Worm (Caenorhabditis elegans) whole organism, mixed stage, embryonic: ENCODE data around the gene mnk-1.

Experiments
- M03D4.4 ChIP-seq: sonication (generic microtip); optimal IDR thresholded peaks from 2 replicates; lab custom pipeline; 2017; ENCODE audit warnings: mild to moderate bottlenecking, missing genetic modification characterization, missing compliant biosample characterization
- bed-3 ChIP-seq: fragments of 200-800 bp; sonication (Bioruptor generic); optimal IDR thresholded peaks from 3 replicates; lab custom pipeline; 2018; ENCODE audit warnings: mild to moderate bottlenecking, missing genetic modification characterization, moderate library complexity, missing compliant biosample characterization
- blmp-1 ChIP-seq: fragments of 150-350 bp; optimal IDR thresholded peaks from 2 replicates; lab custom pipeline; 2014; ENCODE audit warnings: missing biosample characterization, missing genetic modification characterization
- ceh-43 ChIP-seq: fragments of 200-800 bp; sonication (Bioruptor generic); optimal IDR thresholded peaks from 2 replicates; lab custom pipeline; 2018; ENCODE audit warnings: mild to moderate bottlenecking, missing genetic modification characterization, moderate library complexity, missing compliant biosample characterization
- ceh-83 ChIP-seq: fragments of 200-800 bp; sonication (Bioruptor generic); optimal IDR thresholded peaks from 2 replicates; lab custom pipeline; 2018; ENCODE audit warnings: mild to moderate bottlenecking, missing genetic modification characterization, missing compliant biosample characterization
- ces-1 ChIP-seq: fragments of 150-350 bp; optimal IDR thresholded peaks from 2 replicates; lab custom pipeline; 2014; ENCODE audit warnings: missing biosample characterization, missing genetic modification reagents, missing genetic modification characterization
- cnd-1 ChIP-seq: fragments of 200-800 bp; sonication (Bioruptor generic); optimal IDR thresholded peaks from 2 replicates; lab custom pipeline; 2018; ENCODE audit warnings: mild to moderate bottlenecking, missing genetic modification characterization, missing compliant biosample characterization
- drap-1 ChIP-seq: fragments of 200-800 bp; sonication (Bioruptor generic); optimal IDR thresholded peaks from 3 replicates; lab custom pipeline; 2018; ENCODE audit warnings: mild to moderate bottlenecking, missing genetic modification characterization, missing compliant biosample characterization
- elt-1 ChIP-seq: sonication (generic microtip); optimal IDR thresholded peaks from 2 replicates; lab custom pipeline; 2017; ENCODE audit warnings: missing genetic modification characterization, mild to moderate bottlenecking, missing compliant biosample characterization, antibody characterized with exemption, moderate library complexity, borderline replicate concordance; ENCODE audit not compliant: insufficient read depth
- elt-3 ChIP-seq: fragments of 150-350 bp; optimal IDR thresholded peaks from 2 replicates; lab custom pipeline; 2014; ENCODE audit warnings: missing biosample characterization, missing genetic modification characterization
- flh-1 ChIP-seq: fragments of 200-800 bp; sonication (Bioruptor generic); optimal IDR thresholded peaks from 2 replicates; lab custom pipeline; 2018; ENCODE audit warnings: mild to moderate bottlenecking, missing genetic modification characterization, moderate library complexity, missing compliant biosample characterization
- ham-2 ChIP-seq: fragments of 200-800 bp; sonication (Bioruptor generic); optimal IDR thresholded peaks from 2 replicates; lab custom pipeline; 2018; ENCODE audit warnings: mild to moderate bottlenecking, missing genetic modification characterization, missing compliant biosample characterization
- hlh-1 ChIP-seq: fragments of 150-350 bp; optimal IDR thresholded peaks from 2 replicates; lab custom pipeline; 2014; ENCODE audit warnings: missing biosample characterization, missing genetic modification reagents, missing genetic modification characterization
- lin-13 ChIP-seq: fragments of 150-350 bp; optimal IDR thresholded peaks from 2 replicates; lab custom pipeline; 2014; ENCODE audit warnings: missing biosample characterization, missing genetic modification characterization
- lin-32 ChIP-seq: fragments of 200-800 bp; sonication (Bioruptor generic); optimal IDR thresholded peaks from 2 replicates; lab custom pipeline; 2018; ENCODE audit warnings: mild to moderate bottlenecking, missing genetic modification characterization, missing compliant biosample characterization
- lsy-2 ChIP-seq: fragments of 150-350 bp; optimal IDR thresholded peaks from 2 replicates; lab custom pipeline; 2014; ENCODE audit warnings: missing biosample characterization, missing genetic modification characterization
- mab-5 ChIP-seq: fragments of 150-350 bp; optimal IDR thresholded peaks from 2 replicates; lab custom pipeline; 2014; ENCODE audit warnings: missing biosample characterization, missing genetic modification characterization
- mep-1 ChIP-seq: fragments of 150-350 bp; optimal IDR thresholded peaks from 2 replicates; lab custom pipeline; 2017; ENCODE audit warnings: missing biosample characterization, missing genetic modification reagents, missing genetic modification characterization, inconsistent platforms
- mls-2 ChIP-seq: sonication (generic microtip); optimal IDR thresholded peaks from 2 replicates; lab custom pipeline; 2016; ENCODE audit warnings: mild to moderate bottlenecking, missing genetic modification characterization, moderate library complexity, missing compliant biosample characterization
- nhr-2 ChIP-seq: fragments of 150-350 bp; optimal IDR thresholded peaks from 2 replicates; lab custom pipeline; 2014; ENCODE audit warnings: missing biosample characterization, missing genetic modification characterization
- nhr-237 ChIP-seq: fragments of 150-350 bp; optimal IDR thresholded peaks from 2 replicates; lab custom pipeline; 2014; ENCODE audit warnings: missing biosample characterization, missing genetic modification characterization
- nhr-28 ChIP-seq: fragments of 150-350 bp; optimal IDR thresholded peaks from 2 replicates; lab custom pipeline; 2014; ENCODE audit warnings: missing biosample characterization, missing genetic modification characterization
- nhr-76 ChIP-seq: sonication (generic microtip); optimal IDR thresholded peaks from 2 replicates; lab custom pipeline; 2017; ENCODE audit warnings: missing biosample characterization, missing genetic modification characterization
- pha-4 ChIP-seq: fragments of 150-350 bp; optimal IDR thresholded peaks from 2 replicates; lab custom pipeline; 2018; ENCODE audit warnings: missing biosample characterization, missing genetic modification reagents, missing genetic modification characterization
- sem-2 ChIP-seq: fragments of 200-800 bp; sonication (Bioruptor generic); optimal IDR thresholded peaks from 2 replicates; lab custom pipeline; 2018; ENCODE audit warnings: mild to moderate bottlenecking, missing genetic modification characterization, missing compliant biosample characterization
- sptf-1 ChIP-seq: sonication (generic microtip); optimal IDR thresholded peaks from 2 replicates; lab custom pipeline; 2017; ENCODE audit warnings: mild to moderate bottlenecking, missing genetic modification characterization, moderate library complexity, missing compliant biosample characterization
- tbx-8 ChIP-seq: fragments of 200-800 bp; sonication (Bioruptor generic); optimal IDR thresholded peaks from 2 replicates; lab custom pipeline; 2018; ENCODE audit warnings: mild to moderate bottlenecking, missing genetic modification characterization, moderate library complexity, missing compliant biosample characterization
- unc-120 ChIP-seq: sonication (generic microtip); optimal IDR thresholded peaks from 2 replicates; lab custom pipeline; 2017; ENCODE audit warnings: missing genetic modification characterization, missing compliant biosample characterization; ENCODE audit not compliant: poor library complexity, severe bottlenecking
- unc-62 ChIP-seq: fragments of 150-350 bp; optimal IDR thresholded peaks from 2 replicates; lab custom pipeline; 2014; ENCODE audit warnings: missing biosample characterization, missing genetic modification reagents, missing genetic modification characterization
- zip-8 ChIP-seq: fragments of 150-350 bp; optimal IDR thresholded peaks from 2 replicates; lab custom pipeline; 2014; ENCODE audit warnings: missing biosample characterization, missing genetic modification characterization
- ztf-11 ChIP-seq: fragments of 150-350 bp; optimal IDR thresholded peaks from 2 replicates; lab custom pipeline; 2014; ENCODE audit warnings: missing biosample characterization, missing genetic modification characterization

mnk-1 gene

ce11 chrII:10547803-10548693 lies 6.8 kb downstream of the mnk-1 start:
- TF ChIP-seq M03D4.4 (tag; lab: Kevin White, UChicago): peak; percentile 5
- no peak for TF ChIP-seq mls-2 (tag; lab: Kevin White, UChicago)
- TF ChIP-seq blmp-1 (tag; lab: Kevin White, UChicago): no peak
- no peak for TF ChIP-seq unc-120 (tag; lab: Kevin White, UChicago)
- TF ChIP-seq mep-1 (tag; lab: Kevin White, UChicago): no peak
- TF ChIP-seq tbx-8 (GFP tag; lab: Kevin White, UChicago): no peak
- TF ChIP-seq zip-8 (tag; lab: Kevin White, UChicago): no peak
- no peak for TF ChIP-seq nhr-28 (tag; lab: Kevin White, UChicago)
- TF ChIP-seq ham-2: no peak
- no peak for TF ChIP-seq mab-5 (tag; lab: Kevin White, UChicago)
- TF ChIP-seq hlh-1 (tag; lab: Kevin White, UChicago): no peak
- TF ChIP-seq ces-1 (GFP tag; lab: Kevin White, UChicago): no peak
- no peak for TF ChIP-seq ceh-83 (GFP tag; lab: Kevin White, UChicago)
- TF ChIP-seq elt-3 (tag; lab: Kevin White, UChicago): no peak
- TF ChIP-seq drap-1 (GFP tag; lab: Kevin White, UChicago): no peak
- TF ChIP-seq lsy-2 (tag; lab: Kevin White, UChicago): no peak
- no peak for TF ChIP-seq ceh-43
- peak; percentile 56 for TF ChIP-seq cnd-1
- TF ChIP-seq flh-1 (GFP tag; lab: Kevin White, UChicago): no peak
- TF ChIP-seq pha-4 (tag; lab: Kevin White, UChicago): no peak
- TF ChIP-seq bed-3 (GFP tag; lab: Kevin White, UChicago): no peak
- peak; percentile 11 for TF ChIP-seq sptf-1
- TF ChIP-seq nhr-76 (tag; lab: Kevin White, UChicago): no peak
- no peak for TF ChIP-seq elt-1 (tag; lab: Kevin White, UChicago)
- TF ChIP-seq nhr-237: no peak
- TF ChIP-seq ztf-11 (tag; lab: Kevin White, UChicago): no peak

- TF ChIP-seq nhr-76 (tag; lab: Kevin White, UChicago): no peak
- TF ChIP-seq lin-32 (GFP tag; lab: Kevin White, UChicago): no peak
- TF ChIP-seq nhr-2 (tag; lab: Kevin White, UChicago): no peak
- no peak for TF ChIP-seq ham-2
- TF ChIP-seq nhr-28 (tag; lab: Kevin White, UChicago): no peak
- TF ChIP-seq mab-5 (tag; lab: Kevin White, UChicago): no peak
- TF ChIP-seq ceh-83 (GFP tag; lab: Kevin White, UChicago): no peak
- no peak for TF ChIP-seq bed-3 (GFP tag; lab: Kevin White, UChicago)
- TF ChIP-seq sptf-1: no peak
- no peak for TF ChIP-seq zip-8 (tag; lab: Kevin White, UChicago)
- no peak for TF ChIP-seq mls-2 (tag; lab: Kevin White, UChicago)
- no peak for TF ChIP-seq pha-4 (tag; lab: Kevin White, UChicago)
- no peak for TF ChIP-seq sem-2 (GFP tag; lab: Kevin White, UChicago)
- TF ChIP-seq unc-62: no peak
- TF ChIP-seq ztf-11 (tag; lab: Kevin White, UChicago): no peak
- TF ChIP-seq mep-1 (tag; lab: Kevin White, UChicago): no peak
- TF ChIP-seq, all 35 proteins: peak for 0
Measured at ce11 chrII:10547311-10547710, 7.5 kb downstream of the mnk-1 start.

ce11 chrII:10546784-10547087 lies 8.1 kb downstream of the mnk-1 start:
- peak; percentile 76 for TF ChIP-seq unc-62
- TF ChIP-seq M03D4.4 (tag; lab: Kevin White, UChicago): no peak
- TF ChIP-seq lsy-2 (tag; lab: Kevin White, UChicago): no peak

ce11 chrII:10545924-10546783 lies 8.7 kb downstream of the mnk-1 start:
- TF ChIP-seq tbx-8 (GFP tag; lab: Kevin White, UChicago) (no peak), bed-3 (GFP tag; lab: Kevin White, UChicago) (no peak), lin-13 (tag; lab: Kevin White, UChicago) (no peak)
